Worm (Caenorhabditis elegans): ENCODE results near the gene elli-1.

- TF ChIP-seq flt-1 (GFP tag; IDR thresholded peaks at IDR 0.05) (no peak), ref-1 (GFP tag; conservative IDR thresholded peaks at IDR 0.05) (no peak), klf-2 (GFP tag; conservative IDR thresholded peaks at IDR 0.05) (no peak)
Observed at ce11 chrIV:8761896-8762295, 7.3 kb upstream of the elli-1 start, which contains the start of the genes F20C5.11 and klp-11.
